Worm (Caenorhabditis elegans) whole organism, late embryonic: ENCODE results near the gene str-165.

Experiments
- C08G9.2 ChIP-seq: sonication (generic microtip); optimal IDR thresholded peaks from 2 replicates; lab custom pipeline; 2016; ENCODE audit warnings: mild to moderate bottlenecking, missing genetic modification characterization, moderate library complexity, missing compliant biosample characterization
- F13H6.1 ChIP-seq: sonication (generic microtip); optimal IDR thresholded peaks from 2 replicates; lab custom pipeline; 2016; ENCODE audit warnings: missing genetic modification characterization, missing compliant biosample characterization
- K02D7.2 ChIP-seq: sonication (generic microtip); optimal IDR thresholded peaks from 2 replicates; lab custom pipeline; 2017; ENCODE audit warnings: mild to moderate bottlenecking, missing genetic modification characterization, missing compliant biosample characterization
- K09A11.1 ChIP-seq: sonication (generic microtip); optimal IDR thresholded peaks from 2 replicates; lab custom pipeline; 2017; ENCODE audit warnings: antibody characterized with exemption, mild to moderate bottlenecking, missing genetic modification characterization, missing compliant biosample characterization; ENCODE audit not compliant: insufficient read depth
- T23F11.4 ChIP-seq: fragments of 200-800 bp; sonication (Bioruptor generic); optimal IDR thresholded peaks from 2 replicates; lab custom pipeline; 2018; ENCODE audit warnings: mild to moderate bottlenecking, missing genetic modification characterization, missing compliant biosample characterization
- ahr-1 ChIP-seq: sonication (generic microtip); optimal IDR thresholded peaks from 2 replicates; lab custom pipeline; 2016; ENCODE audit warnings: missing genetic modification characterization, missing compliant biosample characterization
- ama-1 ChIP-seq: fragments of 150-350 bp; optimal IDR thresholded peaks from 2 replicates; lab custom pipeline; 2014
- ceh-14 ChIP-seq: sonication (generic microtip); optimal IDR thresholded peaks from 2 replicates; lab custom pipeline; 2016; ENCODE audit warnings: missing genotype, missing genetic modification characterization, missing compliant biosample characterization
- ceh-19 ChIP-seq: fragments of 200-800 bp; sonication (Bioruptor generic); optimal IDR thresholded peaks from 2 replicates; lab custom pipeline; 2018; ENCODE audit warnings: mild to moderate bottlenecking, missing genetic modification characterization, missing compliant biosample characterization
- ceh-30 ChIP-seq: fragments of 150-350 bp; optimal IDR thresholded peaks from 2 replicates; lab custom pipeline; 2014; ENCODE audit warnings: missing biosample characterization, missing genetic modification characterization
- ceh-31 ChIP-seq: sonication (generic microtip); optimal IDR thresholded peaks from 2 replicates; lab custom pipeline; 2016; ENCODE audit warnings: missing genetic modification characterization, missing compliant biosample characterization
- ceh-34 ChIP-seq: sonication (generic microtip); optimal IDR thresholded peaks from 2 replicates; lab custom pipeline; 2016; ENCODE audit warnings: mild to moderate bottlenecking, missing genetic modification characterization, missing compliant biosample characterization
- ceh-45 ChIP-seq: fragments of 200-800 bp; sonication (Bioruptor generic); IDR thresholded peaks from 2 replicates; pipeline ENCODE4 v1.3.6; 2022; ENCODE audit warnings: missing genetic modification reagents, missing genetic modification characterization, missing compliant biosample characterization
- ceh-48 ChIP-seq: sonication (generic microtip); optimal IDR thresholded peaks from 2 replicates; lab custom pipeline; 2016; ENCODE audit warnings: missing genetic modification characterization, inconsistent platforms, missing compliant biosample characterization
- ceh-9 ChIP-seq: sonication (generic microtip); optimal IDR thresholded peaks from 2 replicates; lab custom pipeline; 2016; ENCODE audit warnings: mild to moderate bottlenecking, missing genetic modification characterization, inconsistent platforms, missing compliant biosample characterization
- dmd-4 ChIP-seq: sonication (generic microtip); optimal IDR thresholded peaks from 2 replicates; lab custom pipeline; 2016; ENCODE audit warnings: borderline replicate concordance, missing genetic modification characterization, missing compliant biosample characterization
- eyg-1 ChIP-seq: sonication (generic microtip); optimal IDR thresholded peaks from 2 replicates; lab custom pipeline; 2016; ENCODE audit warnings: missing genotype, missing genetic modification characterization, missing compliant biosample characterization
- fax-1 ChIP-seq: sonication (generic microtip); optimal IDR thresholded peaks from 2 replicates; lab custom pipeline; 2016; ENCODE audit warnings: missing genotype, missing genetic modification characterization, missing compliant biosample characterization
- fkh-10 ChIP-seq: fragments of 150-350 bp; optimal IDR thresholded peaks from 2 replicates; lab custom pipeline; 2014; ENCODE audit warnings: missing biosample characterization, missing genetic modification reagents, missing genetic modification characterization
- fkh-6 ChIP-seq: sonication (generic microtip); optimal IDR thresholded peaks from 2 replicates; lab custom pipeline; 2016; ENCODE audit warnings: missing genetic modification characterization, missing compliant biosample characterization
- gmeb-2 ChIP-seq: sonication (generic microtip); optimal IDR thresholded peaks from 2 replicates; lab custom pipeline; 2016; ENCODE audit warnings: missing genetic modification characterization, inconsistent platforms, missing compliant biosample characterization
- hlh-13 ChIP-seq: fragments of 200-800 bp; sonication (Bioruptor generic); optimal IDR thresholded peaks from 2 replicates; lab custom pipeline; 2018; ENCODE audit warnings: mild to moderate bottlenecking, missing genetic modification characterization, missing compliant biosample characterization
- hlh-30 ChIP-seq: sonication (generic microtip); optimal IDR thresholded peaks from 2 replicates; lab custom pipeline; 2017; ENCODE audit warnings: antibody characterized with exemption, missing genetic modification characterization, missing compliant biosample characterization; ENCODE audit not compliant: insufficient read depth
- lim-6 ChIP-seq: sonication (generic microtip); optimal IDR thresholded peaks from 2 replicates; lab custom pipeline; 2016; ENCODE audit warnings: missing genetic modification characterization, missing compliant biosample characterization
- lin-11 ChIP-seq: fragments of 200-800 bp; sonication (Bioruptor generic); optimal IDR thresholded peaks from 2 replicates; lab custom pipeline; 2018; ENCODE audit warnings: mild to moderate bottlenecking, missing genetic modification characterization, missing compliant biosample characterization
- mec-3 ChIP-seq: sonication (generic microtip); optimal IDR thresholded peaks from 2 replicates; lab custom pipeline; 2016; ENCODE audit warnings: borderline replicate concordance, missing genetic modification characterization, missing compliant biosample characterization
- nhr-232 ChIP-seq: sonication (generic microtip); optimal IDR thresholded peaks from 2 replicates; lab custom pipeline; 2016; ENCODE audit warnings: missing genetic modification characterization, missing compliant biosample characterization
- npax-4 ChIP-seq: sonication (generic microtip); optimal IDR thresholded peaks from 2 replicates; lab custom pipeline; 2016; ENCODE audit warnings: missing genetic modification characterization, missing compliant biosample characterization
- pax-1 ChIP-seq: fragments of 150-350 bp; optimal IDR thresholded peaks from 2 replicates; lab custom pipeline; 2014; ENCODE audit warnings: missing biosample characterization, missing genetic modification characterization
- pha-2 ChIP-seq: sonication (generic microtip); optimal IDR thresholded peaks from 2 replicates; lab custom pipeline; 2017; ENCODE audit warnings: mild to moderate bottlenecking, missing genetic modification characterization, missing compliant biosample characterization
- pqm-1 ChIP-seq: sonication (generic microtip); optimal IDR thresholded peaks from 2 replicates; lab custom pipeline; 2016; ENCODE audit warnings: missing genetic modification characterization, missing compliant biosample characterization
- pros-1 ChIP-seq: fragments of 150-350 bp; optimal IDR thresholded peaks from 2 replicates; lab custom pipeline; 2014; ENCODE audit warnings: missing biosample characterization, missing genetic modification reagents, missing genetic modification characterization
- ref-2 ChIP-seq: sonication (generic microtip); optimal IDR thresholded peaks from 2 replicates; lab custom pipeline; 2016; ENCODE audit warnings: missing genetic modification characterization, missing compliant biosample characterization
- rnt-1 ChIP-seq: sonication (generic microtip); optimal IDR thresholded peaks from 2 replicates; lab custom pipeline; 2016; ENCODE audit warnings: missing genetic modification characterization, missing compliant biosample characterization
- sdc-2 ChIP-seq: sonication (generic microtip); optimal IDR thresholded peaks from 2 replicates; lab custom pipeline; 2016; ENCODE audit warnings: missing genotype, missing genetic modification characterization, missing compliant biosample characterization
- sox-2 ChIP-seq: fragments of 200-800 bp; sonication (Bioruptor generic); IDR thresholded peaks from 2 replicates; pipeline ENCODE4 v1.3.6; 2022; ENCODE audit warnings: missing genetic modification reagents, missing genetic modification characterization, missing compliant biosample characterization
- tbx-2 ChIP-seq: sonication (generic microtip); optimal IDR thresholded peaks from 2 replicates; lab custom pipeline; 2016; ENCODE audit warnings: missing genetic modification characterization, missing compliant biosample characterization
- tbx-7 ChIP-seq: sonication (generic microtip); optimal IDR thresholded peaks from 2 replicates; lab custom pipeline; 2016; ENCODE audit warnings: missing genotype, missing genetic modification characterization, missing compliant biosample characterization
- ttx-3 ChIP-seq: sonication (generic microtip); optimal IDR thresholded peaks from 2 replicates; lab custom pipeline; 2016; ENCODE audit warnings: missing genetic modification reagents, missing genetic modification characterization, missing compliant biosample characterization
- unc-42 ChIP-seq: sonication (generic microtip); optimal IDR thresholded peaks from 2 replicates; lab custom pipeline; 2016; ENCODE audit warnings: missing genotype, missing genetic modification characterization, missing compliant biosample characterization
- zip-5 ChIP-seq: sonication (generic microtip); optimal IDR thresholded peaks from 2 replicates; lab custom pipeline; 2016; ENCODE audit warnings: missing genetic modification characterization, missing compliant biosample characterization
- ztf-16 ChIP-seq: sonication (generic microtip); optimal IDR thresholded peaks from 2 replicates; lab custom pipeline; 2017; ENCODE audit warnings: missing genetic modification characterization, missing compliant biosample characterization

The str-165 gene

ce11 chrV:13843147-13843546 is 12.2 kb downstream of the str-165 start, which contains the start of gene srx-130:
srx-130 (plus strand) TSS chrV:13843447.
- no peak for TF ChIP-seq zip-5 (tag; lab: Kevin White, UChicago)
- no peak for TF ChIP-seq ttx-3 (tag; lab: Kevin White, UChicago)
- no peak for TF ChIP-seq sox-2 (GFP tag; lab: Robert Waterston, UW)
- no peak for TF ChIP-seq ceh-14 (tag; lab: Kevin White, UChicago)
- TF ChIP-seq lim-6 (tag; lab: Kevin White, UChicago), result no peak
- no peak for TF ChIP-seq hlh-13 (GFP tag; lab: Kevin White, UChicago)
- TF ChIP-seq ceh-45 (GFP tag; lab: Robert Waterston, UW), result no peak
- TF ChIP-seq, all 69 proteins: peak for 0

ce11 chrV:13845136-13845535 is 14.2 kb downstream of the str-165 start, which contains the start of gene srx-131:
srx-131 (plus strand) TSS chrV:13845436.
- TF ChIP-seq lin-11 (tag; lab: Kevin White, UChicago) (no peak), T23F11.4 (GFP tag; lab: Kevin White, UChicago) (no peak), ceh-19 (no peak), ceh-34 (tag; lab: Kevin White, UChicago) (no peak), pax-1 (tag; lab: Kevin White, UChicago) (no peak), unc-42 (tag; lab: Kevin White, UChicago) (no peak), rnt-1 (tag; lab: Kevin White, UChicago) (no peak), ceh-48 (no peak), eyg-1 (tag; lab: Kevin White, UChicago) (no peak), F13H6.1 (tag; lab: Kevin White, UChicago) (no peak)

ce11 chrV:13848379-13848778 is 17.5 kb downstream of the str-165 start, which contains the start of gene srx-133:
srx-133 (plus strand) TSS chrV:13848679.
- TF ChIP-seq ceh-9 (tag; lab: Kevin White, UChicago) (no peak), sox-2 (GFP tag; lab: Robert Waterston, UW) (no peak), pha-2 (tag; lab: Kevin White, UChicago) (no peak), fax-1 (no peak), fkh-6 (tag; lab: Kevin White, UChicago) (no peak), nhr-232 (tag; lab: Kevin White, UChicago) (no peak), K02D7.2 (no peak), npax-4 (no peak), lim-6 (tag; lab: Kevin White, UChicago) (no peak), C08G9.2 (no peak), ttx-3 (tag; lab: Kevin White, UChicago) (no peak), K09A11.1 (tag; lab: Kevin White, UChicago) (no peak), pros-1 (tag; lab: Kevin White, UChicago) (no peak), ahr-1 (tag; lab: Kevin White, UChicago) (no peak), tbx-7 (no peak)

- no peak for TF ChIP-seq ztf-16 (tag; lab: Kevin White, UChicago)
- no peak for TF ChIP-seq F13H6.1 (tag; lab: Kevin White, UChicago)
- TF ChIP-seq ceh-31 (tag; lab: Kevin White, UChicago), result no peak
- TF ChIP-seq fax-1, result no peak
- TF ChIP-seq ama-1 (lab: Kevin White, UChicago), result no peak
- no peak for TF ChIP-seq dmd-4 (tag; lab: Kevin White, UChicago)
- TF ChIP-seq ttx-3 (tag; lab: Kevin White, UChicago), result no peak
- no peak for TF ChIP-seq gmeb-2 (tag; lab: Kevin White, UChicago)
- no peak for TF ChIP-seq tbx-2 (tag; lab: Kevin White, UChicago)
- no peak for TF ChIP-seq hlh-30 (tag; lab: Kevin White, UChicago)
- TF ChIP-seq ceh-30 (tag; lab: Kevin White, UChicago), result no peak
- TF ChIP-seq pha-2 (tag; lab: Kevin White, UChicago), result no peak
- TF ChIP-seq ahr-1 (tag; lab: Kevin White, UChicago), result no peak
- TF ChIP-seq sdc-2, result no peak
- no peak for TF ChIP-seq npax-4
- no peak for TF ChIP-seq pqm-1 (tag; lab: Kevin White, UChicago)
- TF ChIP-seq pros-1 (tag; lab: Kevin White, UChicago), result no peak
- no peak for TF ChIP-seq fkh-10 (GFP tag; lab: Kevin White, UChicago)
- no peak for TF ChIP-seq ref-2 (tag; lab: Kevin White, UChicago)
- TF ChIP-seq mec-3 (tag; lab: Kevin White, UChicago), result no peak
Measured at ce11 chrV:13850170-13850569, 19.3 kb downstream of the str-165 start, which contains the start of gene hpx-2. hpx-2 (plus strand) TSS chrV:13850470.
